Worm (Caenorhabditis elegans) whole organism, L4 larva: ENCODE measurements around the gene C27C12.1.

ENCODE experiments used
- D1046.2 ChIP-seq: fragments of 200-800 bp; sonication (Bioruptor generic); IDR thresholded peaks from 2 replicates; pipeline ENCODE4 v1.3.6; 2022; ENCODE audit warnings: missing genetic modification characterization, missing compliant biosample characterization
- F10B5.3 ChIP-seq: sonication (generic microtip); optimal IDR thresholded peaks from 2 replicates; lab custom pipeline; 2016; ENCODE audit warnings: mild to moderate bottlenecking, missing genetic modification characterization, missing compliant biosample characterization
- F37D6.2 ChIP-seq: sonication (generic microtip); optimal IDR thresholded peaks from 2 replicates; lab custom pipeline; 2016; ENCODE audit warnings: mild to moderate bottlenecking, missing genetic modification characterization, missing compliant biosample characterization
- F44E2.7 ChIP-seq: fragments of 200-800 bp; sonication (Bioruptor generic); IDR thresholded peaks from 2 replicates; pipeline ENCODE4 v2.1.2; 2022; ENCODE audit warnings: missing genetic modification characterization, missing compliant biosample characterization
- F49E8.2 ChIP-seq: sonication (generic microtip); optimal IDR thresholded peaks from 2 replicates; lab custom pipeline; 2016; ENCODE audit warnings: missing compliant biosample characterization, mild to moderate bottlenecking, missing genetic modification characterization, borderline replicate concordance
- R02D3.7 ChIP-seq: fragments of 150-350 bp; sonication (generic microtip); optimal IDR thresholded peaks from 3 replicates; lab custom pipeline; 2014; ENCODE audit warnings: missing biosample characterization, missing genetic modification characterization
- T20F7.1 ChIP-seq: fragments of 200-800 bp; sonication (Bioruptor generic); optimal IDR thresholded peaks from 2 replicates; lab custom pipeline; 2018; ENCODE audit warnings: mild to moderate bottlenecking, missing genetic modification characterization, missing compliant biosample characterization
- Y105C5A.15 ChIP-seq: fragments of 200-800 bp; sonication (Bioruptor generic); IDR thresholded peaks from 2 replicates; pipeline ENCODE4 v1.3.6; 2022; ENCODE audit warnings: missing genetic modification characterization, missing compliant biosample characterization
- Y48G9A.11 ChIP-seq: fragments of 200-800 bp; sonication (Bioruptor generic); IDR thresholded peaks from 2 replicates; pipeline ENCODE4 v1.3.6; 2022; ENCODE audit warnings: missing genetic modification reagents, missing genetic modification characterization, missing compliant biosample characterization
- Y5F2A.4 ChIP-seq: fragments of 200-800 bp; sonication (Bioruptor generic); optimal IDR thresholded peaks from 2 replicates; lab custom pipeline; 2018; ENCODE audit warnings: mild to moderate bottlenecking, missing genetic modification characterization, missing compliant biosample characterization
- attf-4 ChIP-seq: sonication (generic microtip); optimal IDR thresholded peaks from 3 replicates; lab custom pipeline; 2017; ENCODE audit warnings: missing biosample characterization, missing genetic modification characterization
- ceh-20 ChIP-seq: fragments of 200-800 bp; sonication (Bioruptor generic); IDR thresholded peaks from 2 replicates; pipeline ENCODE4 v1.3.6; 2022; ENCODE audit warnings: missing genetic modification reagents, missing genetic modification characterization, missing compliant biosample characterization
- ceh-28 ChIP-seq: fragments of 150-350 bp; optimal IDR thresholded peaks from 2 replicates; lab custom pipeline; 2014; ENCODE audit warnings: missing biosample characterization, missing genetic modification reagents, missing genetic modification characterization
- ceh-44 ChIP-seq: fragments of 200-800 bp; sonication (Bioruptor generic); IDR thresholded peaks from 2 replicates; pipeline ENCODE4 v1.3.6; 2022; ENCODE audit warnings: missing genetic modification reagents, missing genetic modification characterization, missing compliant biosample characterization
- ces-1 ChIP-seq: fragments of 150-350 bp; sonication (generic microtip); optimal IDR thresholded peaks from 4 replicates; lab custom pipeline; 2014; ENCODE audit warnings: missing biosample characterization, missing genetic modification reagents, missing genetic modification characterization
- cey-2 ChIP-seq: sonication (generic microtip); optimal IDR thresholded peaks from 3 replicates; lab custom pipeline; 2017; ENCODE audit warnings: missing genetic modification characterization, mild to moderate bottlenecking, missing compliant biosample characterization, antibody characterized with exemption, borderline replicate concordance; ENCODE audit not compliant: insufficient read depth
- dmd-6 ChIP-seq: fragments of 200-800 bp; sonication (Bioruptor generic); IDR thresholded peaks from 2 replicates; pipeline ENCODE4 v1.3.6; 2022; ENCODE audit warnings: missing genetic modification reagents, missing genetic modification characterization, missing compliant biosample characterization
- dmd-8 ChIP-seq: fragments of 200-800 bp; sonication (Bioruptor generic); IDR thresholded peaks from 2 replicates; pipeline ENCODE4 v1.3.6; 2022; ENCODE audit warnings: missing genetic modification characterization, missing compliant biosample characterization
- dmd-9 ChIP-seq: fragments of 200-800 bp; sonication (Bioruptor generic); IDR thresholded peaks from 2 replicates; pipeline ENCODE4 v1.3.6; 2022; ENCODE audit warnings: missing genetic modification reagents, missing genetic modification characterization, missing compliant biosample characterization
- dpl-1 ChIP-seq: fragments of 150-350 bp; optimal IDR thresholded peaks from 2 replicates; lab custom pipeline; 2014; ENCODE audit warnings: missing biosample characterization, missing genetic modification reagents, missing genetic modification characterization
- dve-1 ChIP-seq: sonication (generic microtip); optimal IDR thresholded peaks from 2 replicates; lab custom pipeline; 2017; ENCODE audit warnings: antibody characterized with exemption, mild to moderate bottlenecking, missing genetic modification characterization, missing compliant biosample characterization; ENCODE audit not compliant: insufficient read depth
- egl-27 ChIP-seq: sonication (generic microtip); optimal IDR thresholded peaks from 3 replicates; lab custom pipeline; 2017; ENCODE audit warnings: missing biosample characterization, missing genetic modification reagents, missing genetic modification characterization
- hif-1 ChIP-seq, 2 experiments: sonication (generic microtip); optimal IDR thresholded peaks; 2 replicates each; lab custom pipeline; 2016 to 2017; ENCODE audit warnings: missing compliant biosample characterization in 2 of 2, missing genetic modification characterization in 2 of 2, missing genetic modification reagents in 2 of 2, missing genotype in 2 of 2, mild to moderate bottlenecking in 1 of 2
- hlh-30 ChIP-seq: sonication (generic microtip); optimal IDR thresholded peaks from 2 replicates; lab custom pipeline; 2017; ENCODE audit warnings: antibody characterized with exemption, mild to moderate bottlenecking, missing genetic modification characterization, missing compliant biosample characterization; ENCODE audit not compliant: insufficient read depth
- hmg-1.1 ChIP-seq: fragments of 200-800 bp; sonication (Bioruptor generic); IDR thresholded peaks from 2 replicates; pipeline ENCODE4 v1.3.6; 2022; ENCODE audit warnings: missing genetic modification reagents, missing genetic modification characterization, missing compliant biosample characterization
- lin-13 ChIP-seq: fragments of 150-350 bp; optimal IDR thresholded peaks from 2 replicates; lab custom pipeline; 2014; ENCODE audit warnings: missing biosample characterization, missing genetic modification reagents, missing genetic modification characterization
- lin-15B ChIP-seq: fragments of 150-350 bp; sonication (generic microtip); optimal IDR thresholded peaks from 3 replicates; lab custom pipeline; 2014; ENCODE audit warnings: missing biosample characterization, missing genetic modification characterization
- lin-39 ChIP-seq: fragments of 150-350 bp; optimal IDR thresholded peaks from 2 replicates; lab custom pipeline; 2014; ENCODE audit warnings: missing biosample characterization, missing genetic modification reagents, missing genetic modification characterization
- lir-3 ChIP-seq: sonication (generic microtip); optimal IDR thresholded peaks from 2 replicates; lab custom pipeline; 2016; ENCODE audit warnings: mild to moderate bottlenecking, missing genetic modification characterization, missing compliant biosample characterization
- madf-5 ChIP-seq, 2 experiments: fragments of 200-800 bp; sonication (Bioruptor generic); IDR thresholded peaks; 2 replicates each; pipeline ENCODE4 v1.3.6; 2022; ENCODE audit warnings: missing compliant biosample characterization in 2 of 2, missing genetic modification characterization in 2 of 2
- madf-9 ChIP-seq: fragments of 200-800 bp; sonication (Bioruptor generic); conservative IDR thresholded peaks from 2 replicates; pipeline ENCODE4 v1.3.6; 2022; ENCODE audit warnings: missing genetic modification reagents, missing genetic modification characterization, missing compliant biosample characterization
- nhr-10 ChIP-seq: fragments of 150-350 bp; optimal IDR thresholded peaks from 2 replicates; lab custom pipeline; 2014; ENCODE audit warnings: missing biosample characterization, missing genetic modification characterization
- nhr-102 ChIP-seq: sonication (generic microtip); optimal IDR thresholded peaks from 2 replicates; lab custom pipeline; 2016; ENCODE audit warnings: mild to moderate bottlenecking, missing genetic modification characterization, moderate library complexity, missing compliant biosample characterization
- nhr-11 ChIP-seq: fragments of 150-350 bp; optimal IDR thresholded peaks from 2 replicates; lab custom pipeline; 2014; ENCODE audit warnings: missing biosample characterization, missing genetic modification characterization
- nhr-25 ChIP-seq: sonication (generic microtip); optimal IDR thresholded peaks from 2 replicates; lab custom pipeline; 2017; ENCODE audit warnings: missing genetic modification characterization, mild to moderate bottlenecking, missing compliant biosample characterization, antibody characterized with exemption, moderate library complexity, borderline replicate concordance; ENCODE audit not compliant: insufficient read depth
- nhr-48 ChIP-seq: sonication (generic microtip); optimal IDR thresholded peaks from 2 replicates; lab custom pipeline; 2016; ENCODE audit warnings: mild to moderate bottlenecking, missing genetic modification characterization, missing compliant biosample characterization
- nhr-6 ChIP-seq: fragments of 150-350 bp; optimal IDR thresholded peaks from 2 replicates; lab custom pipeline; 2014; ENCODE audit warnings: missing biosample characterization, missing genetic modification characterization
- nhr-76 ChIP-seq: fragments of 150-350 bp; optimal IDR thresholded peaks from 2 replicates; lab custom pipeline; 2014; ENCODE audit warnings: missing biosample characterization, missing genetic modification characterization
- pqm-1 ChIP-seq: sonication (generic microtip); optimal IDR thresholded peaks from 2 replicates; lab custom pipeline; 2017; ENCODE audit warnings: missing biosample characterization, missing genetic modification characterization
- saeg-2 ChIP-seq: fragments of 200-800 bp; sonication (Bioruptor generic); IDR thresholded peaks from 2 replicates; pipeline ENCODE4 v1.3.6; 2022; ENCODE audit warnings: missing genetic modification reagents, missing genetic modification characterization, missing compliant biosample characterization
- set-16 ChIP-seq: fragments of 200-800 bp; sonication (Bioruptor generic); IDR thresholded peaks from 2 replicates; pipeline ENCODE4 v1.3.6; 2022; ENCODE audit warnings: missing genetic modification reagents, missing genetic modification characterization, missing compliant biosample characterization
- spr-1 ChIP-seq: sonication (generic microtip); optimal IDR thresholded peaks from 2 replicates; lab custom pipeline; 2016; ENCODE audit warnings: mild to moderate bottlenecking, missing genetic modification characterization, missing compliant biosample characterization
- spr-3 ChIP-seq: fragments of 200-800 bp; sonication (Bioruptor generic); optimal IDR thresholded peaks from 2 replicates; lab custom pipeline; 2018; ENCODE audit warnings: mild to moderate bottlenecking, missing genetic modification characterization, missing compliant biosample characterization
- tag-97 ChIP-seq: fragments of 200-800 bp; sonication (Bioruptor generic); IDR thresholded peaks from 2 replicates; pipeline ENCODE4 v1.3.6; 2022; ENCODE audit warnings: missing genetic modification characterization, missing compliant biosample characterization
- zfp-2 ChIP-seq: sonication (generic microtip); optimal IDR thresholded peaks from 2 replicates; lab custom pipeline; 2016; ENCODE audit warnings: mild to moderate bottlenecking, missing genetic modification characterization, missing compliant biosample characterization
- zfp-3 ChIP-seq: fragments of 200-800 bp; sonication (Bioruptor generic); conservative IDR thresholded peaks from 2 replicates; pipeline ENCODE4 v1.3.6; 2022; ENCODE audit warnings: missing genetic modification reagents, missing genetic modification characterization, missing compliant biosample characterization
- zip-11 ChIP-seq: fragments of 200-800 bp; sonication (Bioruptor generic); IDR thresholded peaks from 2 replicates; pipeline ENCODE4 v1.3.6; 2022; ENCODE audit warnings: missing genetic modification characterization, missing compliant biosample characterization
- zip-2 ChIP-seq: fragments of 150-350 bp; optimal IDR thresholded peaks from 2 replicates; lab custom pipeline; 2014; ENCODE audit warnings: missing biosample characterization, missing genetic modification characterization

C27C12.1 gene

ce11 chrX:14816717-14817116 is 36.8 kb downstream of the C27C12.1 start (continued):
- TF ChIP-seq dve-1 (tag; lab: Kevin White, UChicago) (peak; percentile 67), pqm-1 (tag; lab: Kevin White, UChicago) (peak; percentile 89), lir-3 (tag; lab: Kevin White, UChicago) (no peak), hif-1 (tag; optimal IDR thresholded peaks at IDR 0.05; lab: Kevin White, UChicago) (no peak), lin-15B (tag; lab: Kevin White, UChicago) (no peak), Y105C5A.15 (GFP tag; lab: Robert Waterston, UW) (no peak), nhr-102 (tag; lab: Kevin White, UChicago) (no peak), spr-1 (no peak), egl-27 (tag; lab: Kevin White, UChicago) (no peak), nhr-6 (tag; lab: Kevin White, UChicago) (no peak), zfp-2 (tag; lab: Kevin White, UChicago) (no peak), zip-2 (tag; lab: Kevin White, UChicago) (no peak), nhr-25 (tag; lab: Kevin White, UChicago) (no peak), nhr-11 (no peak), cey-2 (tag; lab: Kevin White, UChicago) (no peak), lin-13 (GFP tag; lab: Kevin White, UChicago) (no peak), D1046.2 (GFP tag; lab: Robert Waterston, UW) (no peak), ceh-44 (no peak), ces-1 (GFP tag; lab: Kevin White, UChicago) (no peak), lin-39 (no peak), nhr-76 (tag; lab: Kevin White, UChicago) (no peak), dmd-8 (GFP tag; lab: Robert Waterston, UW) (no peak), dmd-6 (peak; percentile 81), R02D3.7 (tag; lab: Kevin White, UChicago) (no peak), saeg-2 (GFP tag; lab: Robert Waterston, UW) (no peak), spr-3 (GFP tag; lab: Kevin White, UChicago) (no peak), ceh-20 (no peak), tag-97 (GFP tag; lab: Robert Waterston, UW) (no peak), T20F7.1 (no peak)

ce11 chrX:14815412-14815811 is 38.1 kb downstream of the C27C12.1 start:
- TF ChIP-seq dmd-9 (GFP tag; lab: Robert Waterston, UW) = no peak
- no peak for TF ChIP-seq ceh-20
- no peak for TF ChIP-seq dpl-1 (GFP tag; lab: Kevin White, UChicago)
- TF ChIP-seq set-16 (GFP tag; lab: Robert Waterston, UW) = no peak
- TF ChIP-seq F44E2.7 = 0 out of 2 replicates have a peak, but pooled peaks have one; percentile 26
- TF ChIP-seq F10B5.3 (tag; lab: Kevin White, UChicago) = no peak
- no peak for TF ChIP-seq Y5F2A.4
- no peak for TF ChIP-seq ces-1 (GFP tag; lab: Kevin White, UChicago)
- TF ChIP-seq spr-3 (GFP tag; lab: Kevin White, UChicago) = no peak
- TF ChIP-seq nhr-76 (tag; lab: Kevin White, UChicago) = no peak
- no peak for TF ChIP-seq F49E8.2 (tag; lab: Kevin White, UChicago)
- no peak for TF ChIP-seq cey-2 (tag; lab: Kevin White, UChicago)
- peak; percentile 19 for TF ChIP-seq nhr-48 (tag; lab: Kevin White, UChicago)
- TF ChIP-seq tag-97 (GFP tag; lab: Robert Waterston, UW) = 0 out of 2 replicates have a peak, but pooled peaks have one; percentile 23
- TF ChIP-seq F37D6.2 (tag; lab: Kevin White, UChicago) = no peak
- TF ChIP-seq zfp-3 (GFP tag; lab: Robert Waterston, UW) = peak; percentile 61; the same call in 1 of the 2 replicates
- no peak for TF ChIP-seq D1046.2 (GFP tag; lab: Robert Waterston, UW)
- no peak for TF ChIP-seq hmg-1.1 (GFP tag; lab: Robert Waterston, UW)
- no peak for TF ChIP-seq zfp-2 (tag; lab: Kevin White, UChicago)
- TF ChIP-seq saeg-2 (GFP tag; lab: Robert Waterston, UW) = 0 out of 2 replicates have a peak, but pooled peaks have one; percentile 43
- no peak for TF ChIP-seq madf-5 (GFP tag; IDR thresholded peaks at IDR 0.05; lab: Robert Waterston, UW)
- no peak for TF ChIP-seq madf-9 (GFP tag; lab: Robert Waterston, UW)
- TF ChIP-seq spr-1 = peak; percentile 34
- no peak for TF ChIP-seq nhr-10
- no peak for TF ChIP-seq attf-4 (tag; lab: Kevin White, UChicago)
- TF ChIP-seq zip-11 (GFP tag; lab: Robert Waterston, UW) = no peak
- TF ChIP-seq ceh-28 = no peak
- TF ChIP-seq hlh-30 (tag; lab: Kevin White, UChicago) = peak; percentile 29
- no peak for TF ChIP-seq Y105C5A.15 (GFP tag; lab: Robert Waterston, UW)
- TF ChIP-seq Y48G9A.11 (GFP tag; lab: Robert Waterston, UW) = no peak
